Worm (Caenorhabditis elegans): ENCODE results near the gene glb-20.

ce11 chrX:13592367-13592766 is 36.4 kb upstream of the glb-20 start, which contains the start of gene F54B11.4:
- TF ChIP-seq hlh-30 (tag; optimal IDR thresholded peaks at IDR 0.05; ENCODE audit: insufficient read depth) (no peak), lin-11 (tag; optimal IDR thresholded peaks at IDR 0.05) (no peak), tbx-2 (tag; optimal IDR thresholded peaks at IDR 0.05) (no peak), T23F11.4 (GFP tag; optimal IDR thresholded peaks at IDR 0.05) (no peak), rnt-1 (tag; optimal IDR thresholded peaks at IDR 0.05) (no peak), sox-4 (tag; optimal IDR thresholded peaks at IDR 0.05) (no peak), elt-2 (tag; optimal IDR thresholded peaks at IDR 0.05) (no peak), nfya-1 (tag; optimal IDR thresholded peaks at IDR 0.05) (no peak), pha-4 (tag; optimal IDR thresholded peaks at IDR 0.05) (no peak), fax-1 (tag; optimal IDR thresholded peaks at IDR 0.05) (no peak)
